Worm (Caenorhabditis elegans): Measurements from ENCODE around the gene C47E12.9.

DNA sequence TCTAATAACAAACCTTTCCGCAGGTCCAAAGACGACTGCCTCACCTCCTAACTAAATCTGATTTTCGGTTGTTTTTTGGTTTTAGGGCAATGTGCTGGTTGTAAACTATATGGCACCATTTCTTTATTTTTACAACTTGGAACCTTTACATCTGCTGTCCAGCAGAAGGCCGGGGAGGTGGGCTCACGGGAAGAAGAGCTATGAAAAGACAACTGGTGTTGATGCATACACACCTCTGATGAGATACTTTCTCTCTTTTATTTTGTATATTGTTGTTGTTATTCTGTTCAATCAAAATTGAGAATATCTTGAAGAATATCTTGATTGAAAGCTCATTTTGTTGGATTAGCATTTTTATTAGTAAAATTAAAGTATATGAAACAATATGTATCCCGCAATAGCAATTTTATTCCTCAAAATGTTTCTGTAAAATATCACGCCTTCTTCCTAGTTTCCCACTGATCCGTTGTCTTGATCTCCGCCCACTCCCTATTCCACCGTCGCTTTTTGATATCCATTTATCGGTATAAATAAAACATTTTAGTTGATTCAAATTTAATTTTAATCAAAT lies 3.2 kb downstream of the C47E12.9 start, which contains the start of gene dhp-2:
- TF ChIP-seq fos-1 (tag; optimal IDR thresholded peaks at IDR 0.05): no peak
- TF ChIP-seq ztf-11 (tag; optimal IDR thresholded peaks at IDR 0.05): no peak
- TF ChIP-seq efl-1 (optimal IDR thresholded peaks at IDR 0.05): no peak
- TF ChIP-seq efl-1 (GFP tag; optimal IDR thresholded peaks at IDR 0.05 in 1 of 2): no peak
- no peak for TF ChIP-seq nhr-11 (tag; optimal IDR thresholded peaks at IDR 0.05)
- TF ChIP-seq egl-27 (tag; optimal IDR thresholded peaks at IDR 0.05): no peak
- no peak for TF ChIP-seq lin-13 (GFP tag; optimal IDR thresholded peaks at IDR 0.05)
- TF ChIP-seq nhr-237 (tag; optimal IDR thresholded peaks at IDR 0.05): no peak
- TF ChIP-seq mep-1 (tag; optimal IDR thresholded peaks at IDR 0.05): no peak
- TF ChIP-seq unc-130 (tag; optimal IDR thresholded peaks at IDR 0.05): no peak
- TF ChIP-seq nhr-12 (tag; optimal IDR thresholded peaks at IDR 0.05): no peak
- TF ChIP-seq nhr-71 (tag; optimal IDR thresholded peaks at IDR 0.05): no peak
- no peak for TF ChIP-seq nhr-90 (tag; optimal IDR thresholded peaks at IDR 0.05; ENCODE audit: poor library complexity)
- TF ChIP-seq ama-1 (optimal IDR thresholded peaks at IDR 0.05): no peak
- no peak for TF ChIP-seq snu-23 (GFP tag; optimal IDR thresholded peaks at IDR 0.05)

Measured in whole organism, L1 larva.